Fruit fly (Drosophila melanogaster) whole organism: ENCODE measurements around the gene Sox21a.

Source experiments
- CG8478 ChIP-seq: fragments of >200 bp; optimal IDR thresholded peaks from 2 replicates; lab custom pipeline; 2018; ENCODE audit warnings: inconsistent platforms
- Dll ChIP-seq: fragments of >200 bp; optimal IDR thresholded peaks from 2 replicates; lab custom pipeline; 2017
- psq ChIP-seq: fragments of >200 bp; optimal IDR thresholded peaks from 2 replicates; lab custom pipeline; 2017

dm6 chr3L:14059266-14059974 lies 48.5 kb downstream of the Sox21a start:
- no peak for TF ChIP-seq Dll (lab: Kevin White, UChicago)
- no peak for TF ChIP-seq psq
- no peak for TF ChIP-seq CG8478 (lab: Kevin White, UChicago)
